Fruit fly (Drosophila melanogaster) whole organism, embryonic: Measurements from ENCODE around the gene p23.
A peak's percentile ranks its signal among the peaks of the same experiment; 100 is the strongest.

ENCODE experiments used
- Atf6 ChIP-seq: fragments of 200-800 bp; sonication (Bioruptor generic); IDR thresholded peaks from 2 replicates; pipeline ENCODE4 v1.3.6; 2022; ENCODE audit warnings: missing biosample characterization, missing genetic modification characterization
- B-H2 ChIP-seq: fragments of 200-800 bp; sonication (Bioruptor generic); optimal IDR thresholded peaks from 2 replicates; lab custom pipeline; 2018; ENCODE audit warnings: missing biosample characterization, mild to moderate bottlenecking, missing genetic modification characterization
- Bgb ChIP-seq: fragments of 200-800 bp; sonication (Bioruptor generic); IDR thresholded peaks from 2 replicates; pipeline ENCODE4 v1.3.6; 2022; ENCODE audit warnings: missing biosample characterization, missing genetic modification characterization; ENCODE audit not compliant: partially characterized antibody
- CG12219 ChIP-seq: fragments of 200-800 bp; sonication (Bioruptor generic); optimal IDR thresholded peaks from 3 replicates; lab custom pipeline; 2018; ENCODE audit warnings: missing biosample characterization, mild to moderate bottlenecking, missing genetic modification characterization
- CG16813 ChIP-seq: fragments of 200-800 bp; sonication (Bioruptor generic); IDR thresholded peaks from 3 replicates; pipeline ENCODE4 v1.3.6; 2022; ENCODE audit warnings: missing biosample characterization, missing genetic modification characterization; ENCODE audit not compliant: partially characterized antibody
- CG16815 ChIP-seq: fragments of 200-800 bp; sonication (Bioruptor generic); optimal IDR thresholded peaks from 3 replicates; lab custom pipeline; 2017; ENCODE audit warnings: missing biosample characterization, mild to moderate bottlenecking, missing genetic modification characterization
- CG17612 ChIP-seq: fragments of 200-800 bp; sonication (Bioruptor generic); IDR thresholded peaks from 2 replicates; pipeline ENCODE4 v1.3.6; 2022; ENCODE audit warnings: missing biosample characterization, missing genetic modification characterization
- CG1792 ChIP-seq: fragments of 200-800 bp; sonication (Bioruptor generic); optimal IDR thresholded peaks from 2 replicates; lab custom pipeline; 2016; ENCODE audit warnings: missing biosample characterization, missing genetic modification characterization
- CG2129 ChIP-seq: fragments of 200-800 bp; sonication (Bioruptor generic); IDR thresholded peaks from 2 replicates; pipeline ENCODE4 v1.3.6; 2022; ENCODE audit warnings: missing biosample characterization, missing genetic modification characterization; ENCODE audit not compliant: partially characterized antibody
- CG32772 ChIP-seq: fragments of 200-800 bp; sonication (Bioruptor generic); IDR thresholded peaks from 2 replicates; pipeline ENCODE4 v1.3.6; 2022; ENCODE audit warnings: missing biosample characterization, missing genetic modification characterization
- CG34422 ChIP-seq: fragments of 200-800 bp; sonication (Bioruptor generic); IDR thresholded peaks from 3 replicates; pipeline ENCODE4 v1.3.6; 2022; ENCODE audit warnings: missing biosample characterization, missing genetic modification characterization
- CG5245 ChIP-seq: fragments of 200-800 bp; sonication (Bioruptor generic); optimal IDR thresholded peaks from 3 replicates; lab custom pipeline; 2016; ENCODE audit warnings: missing biosample characterization, missing genetic modification characterization
- CG6175 ChIP-seq: fragments of 200-800 bp; sonication (Bioruptor generic); IDR thresholded peaks from 3 replicates; pipeline ENCODE4 v1.3.6; 2022; ENCODE audit warnings: missing biosample characterization, missing genetic modification characterization
- CG6813 ChIP-seq: fragments of 200-800 bp; sonication (Bioruptor generic); optimal IDR thresholded peaks from 2 replicates; lab custom pipeline; 2017; ENCODE audit warnings: missing biosample characterization, missing genetic modification characterization, mild to moderate bottlenecking, moderate library complexity, missing genetic modification reagents
- CG8089 ChIP-seq: fragments of 200-800 bp; sonication (Bioruptor generic); optimal IDR thresholded peaks from 3 replicates; lab custom pipeline; 2016; ENCODE audit warnings: missing biosample characterization, missing genetic modification characterization
- CG8388 ChIP-seq: fragments of 200-800 bp; sonication (Bioruptor generic); optimal IDR thresholded peaks from 2 replicates; lab custom pipeline; 2019; ENCODE audit warnings: missing biosample characterization, mild to moderate bottlenecking, missing genetic modification characterization, moderate library complexity
- CG9876 ChIP-seq: fragments of 200-800 bp; sonication (Bioruptor generic); optimal IDR thresholded peaks from 2 replicates; lab custom pipeline; 2016; ENCODE audit warnings: missing biosample characterization, missing genetic modification characterization
- Dad ChIP-seq: fragments of 200-800 bp; sonication (Bioruptor generic); optimal IDR thresholded peaks from 3 replicates; lab custom pipeline; 2016; ENCODE audit warnings: missing biosample characterization, missing genetic modification characterization
- Deaf1 ChIP-seq: fragments of 200-800 bp; optimal IDR thresholded peaks from 3 replicates; lab custom pipeline; 2019; ENCODE audit warnings: missing biosample characterization, mild to moderate bottlenecking, missing genetic modification characterization, moderate library complexity
- Drgx ChIP-seq: fragments of 200-800 bp; sonication (Bioruptor generic); IDR thresholded peaks from 2 replicates; pipeline ENCODE4 v1.3.6; 2022; ENCODE audit warnings: missing biosample characterization, missing genetic modification characterization
- Fer3 ChIP-seq: fragments of 200-800 bp; sonication (Bioruptor generic); optimal IDR thresholded peaks from 2 replicates; lab custom pipeline; 2018; ENCODE audit warnings: missing biosample characterization, mild to moderate bottlenecking, missing genetic modification characterization, moderate library complexity
- HLHmδ ChIP-seq: fragments of 200-800 bp; sonication (Bioruptor generic); optimal IDR thresholded peaks from 2 replicates; lab custom pipeline; 2018; ENCODE audit warnings: missing biosample characterization, mild to moderate bottlenecking, missing genetic modification characterization, moderate library complexity
- HmgD ChIP-seq: fragments of 200-800 bp; sonication (Bioruptor generic); optimal IDR thresholded peaks from 3 replicates; lab custom pipeline; 2016; ENCODE audit warnings: missing biosample characterization, missing genetic modification characterization
- Med ChIP-seq: fragments of 200-800 bp; sonication (Bioruptor generic); peaks from one replicate; lab custom pipeline; 2016; ENCODE audit warnings: missing biosample characterization, missing genetic modification characterization, mild to moderate bottlenecking, inconsistent platforms, moderate library complexity
- Meics ChIP-seq: fragments of 200-800 bp; sonication (Bioruptor generic); optimal IDR thresholded peaks from 2 replicates; lab custom pipeline; 2017; ENCODE audit warnings: missing biosample characterization, mild to moderate bottlenecking, missing genetic modification characterization
- Rfx ChIP-seq: fragments of 200-800 bp; sonication (Bioruptor generic); IDR thresholded peaks from 2 replicates; pipeline ENCODE4 v1.3.6; 2022; ENCODE audit warnings: missing biosample characterization, missing genetic modification characterization
- TFAM ChIP-seq: fragments of 200-800 bp; sonication (Bioruptor generic); optimal IDR thresholded peaks from 2 replicates; lab custom pipeline; 2017; ENCODE audit warnings: missing biosample characterization, missing genetic modification characterization, inconsistent platforms
- Taf1 ChIP-seq: fragments of 200-800 bp; sonication (Bioruptor generic); IDR thresholded peaks from 2 replicates; pipeline ENCODE4 v1.3.6; 2022; ENCODE audit warnings: missing biosample characterization, missing genetic modification characterization
- Trl ChIP-seq, 3 experiments: fragments of >200 bp in 2 of 3; fragments of 200-800 bp in 1 of 3; sonication (Bioruptor generic) in 1 of 3; optimal IDR thresholded peaks; 2 replicates in 1 of 3; 3 replicates in 2 of 3; lab custom pipeline; 2016 to 2017; ENCODE audit warnings: missing biosample characterization in 1 of 3, missing genetic modification characterization in 1 of 3
- ac ChIP-seq: fragments of 200-800 bp; sonication (Bioruptor generic); optimal IDR thresholded peaks from 3 replicates; lab custom pipeline; 2017; ENCODE audit warnings: missing biosample characterization, mild to moderate bottlenecking, missing genetic modification characterization
- al ChIP-seq: fragments of 200-800 bp; sonication (Bioruptor generic); IDR thresholded peaks from 2 replicates; pipeline ENCODE4 v1.3.6; 2022; ENCODE audit warnings: missing biosample characterization, missing genetic modification characterization
- ash1 ChIP-seq: fragments of 200-800 bp; sonication (Bioruptor generic); optimal IDR thresholded peaks from 2 replicates; lab custom pipeline; 2018; ENCODE audit warnings: missing biosample characterization, mild to moderate bottlenecking, missing genetic modification characterization
- bcd ChIP-seq: fragments of 200-800 bp; sonication (Bioruptor generic); optimal IDR thresholded peaks from 2 replicates; lab custom pipeline; 2017; ENCODE audit warnings: missing biosample characterization, mild to moderate bottlenecking, missing genetic modification characterization
- br ChIP-seq: fragments of >200 bp; optimal IDR thresholded peaks from 2 replicates; lab custom pipeline; 2017
- croc ChIP-seq: fragments of 200-800 bp; sonication (Bioruptor generic); conservative IDR thresholded peaks from 3 replicates; pipeline ENCODE4 v1.3.6; 2022; ENCODE audit warnings: missing biosample characterization, missing genetic modification characterization
- dpn ChIP-seq, 2 experiments: fragments of 200-800 bp; sonication (Bioruptor generic); optimal IDR thresholded peaks; 3 replicates each; lab custom pipeline; 2016; ENCODE audit warnings: missing biosample characterization in 2 of 2, missing genetic modification characterization in 2 of 2
- ems ChIP-seq: fragments of 200-800 bp; sonication (Bioruptor generic); optimal IDR thresholded peaks from 3 replicates; lab custom pipeline; 2016; ENCODE audit warnings: missing biosample characterization, missing genetic modification characterization
- ftz-f1 ChIP-seq: fragments of 200-800 bp; sonication (Bioruptor generic); optimal IDR thresholded peaks from 2 replicates; lab custom pipeline; 2016; ENCODE audit warnings: missing biosample characterization, missing genetic modification characterization
- gro ChIP-seq: fragments of 200-800 bp; sonication (Bioruptor generic); optimal IDR thresholded peaks from 2 replicates; lab custom pipeline; 2016; ENCODE audit warnings: missing biosample characterization, missing genetic modification characterization
- gsb ChIP-seq: fragments of 200-800 bp; sonication (Bioruptor generic); IDR thresholded peaks from 2 replicates; pipeline ENCODE4 v1.3.6; 2022; ENCODE audit warnings: missing biosample characterization, missing genetic modification characterization
- gt ChIP-seq: fragments of 200-800 bp; sonication (Bioruptor generic); IDR thresholded peaks from 2 replicates; pipeline ENCODE4 v1.3.6; 2022; ENCODE audit warnings: missing biosample characterization, missing genetic modification characterization
- inv ChIP-seq: fragments of 200-800 bp; sonication (Bioruptor generic); IDR thresholded peaks from 2 replicates; pipeline ENCODE4 v1.3.6; 2022; ENCODE audit warnings: missing biosample characterization, missing genetic modification characterization; ENCODE audit not compliant: partially characterized antibody
- kah ChIP-seq: fragments of 200-800 bp; sonication (Bioruptor generic); optimal IDR thresholded peaks from 2 replicates; lab custom pipeline; 2018; ENCODE audit warnings: missing biosample characterization, mild to moderate bottlenecking, missing genetic modification characterization
- klu ChIP-seq: fragments of 200-800 bp; sonication (Bioruptor generic); IDR thresholded peaks from 2 replicates; pipeline ENCODE4 v1.3.6; 2022; ENCODE audit warnings: missing biosample characterization, missing genetic modification characterization
- lola ChIP-seq, 3 experiments: fragments of >200 bp in 2 of 3; fragments of 200-800 bp in 1 of 3; sonication (Bioruptor generic) in 1 of 3; optimal IDR thresholded peaks; 2 replicates each; lab custom pipeline; 2017 to 2019; ENCODE audit warnings: missing biosample characterization in 3 of 3, missing genetic modification characterization in 3 of 3, mild to moderate bottlenecking in 1 of 3, moderate library complexity in 1 of 3
- pb ChIP-seq: fragments of 200-800 bp; sonication (Bioruptor generic); optimal IDR thresholded peaks from 3 replicates; lab custom pipeline; 2016; ENCODE audit warnings: missing biosample characterization, missing genetic modification characterization
- pnt ChIP-seq: fragments of 200-800 bp; sonication (Bioruptor generic); optimal IDR thresholded peaks from 3 replicates; lab custom pipeline; 2016; ENCODE audit warnings: missing biosample characterization, missing genetic modification characterization
- repo ChIP-seq: fragments of 200-800 bp; sonication (Bioruptor generic); optimal IDR thresholded peaks from 2 replicates; lab custom pipeline; 2016; ENCODE audit warnings: missing biosample characterization, missing genetic modification characterization
- row ChIP-seq: fragments of 200-800 bp; sonication (Bioruptor generic); IDR thresholded peaks from 3 replicates; pipeline ENCODE4 v1.3.6; 2022; ENCODE audit warnings: missing biosample characterization, missing genetic modification characterization
- schlank ChIP-seq: fragments of 200-800 bp; sonication (Bioruptor generic); optimal IDR thresholded peaks from 2 replicates; lab custom pipeline; 2018; ENCODE audit warnings: missing biosample characterization, mild to moderate bottlenecking, missing genetic modification characterization
- scrt ChIP-seq: fragments of 200-800 bp; sonication (Bioruptor generic); optimal IDR thresholded peaks from 2 replicates; lab custom pipeline; 2018; ENCODE audit warnings: missing biosample characterization, mild to moderate bottlenecking, missing genetic modification characterization, moderate library complexity
- vvl ChIP-seq: fragments of 200-800 bp; sonication (Bioruptor generic); IDR thresholded peaks from 2 replicates; pipeline ENCODE4 v1.3.6; 2022; ENCODE audit warnings: missing biosample characterization, missing genetic modification characterization

p23 gene

dm6 chr3R:9630633-9631095, 47.1 kb upstream of the p23 start, which contains the start of gene Calr (continued):
- TF ChIP-seq CG8388 (GFP tag; lab: Kevin White, UChicago) (peak; percentile 14), Dad (GFP tag; lab: Kevin White, UChicago) (peak; percentile 3), inv (GFP tag; lab: Robert Waterston, UW) (no peak), Drgx (GFP tag; lab: Robert Waterston, UW) (no peak), CG12219 (peak; percentile 39), CG6175 (no peak), Fer3 (tag; lab: Kevin White, UChicago) (peak; percentile 12), HLHmδ (GFP tag; lab: Kevin White, UChicago) (peak; percentile 63), Taf1 (no peak), pb (no peak), Trl (optimal IDR thresholded peaks at IDR 0.05; lab: Kevin White, UChicago) (no peak), Trl (GFP tag; optimal IDR thresholded peaks at IDR 0.05; lab: Kevin White, UChicago) (no peak), ac (GFP tag; lab: Kevin White, UChicago) (no peak), CG16815 (GFP tag; lab: Kevin White, UChicago) (no peak), lola (GFP tag; optimal IDR thresholded peaks at IDR 0.05; lab: Kevin White, UChicago) (no peak), klu (GFP tag; lab: Robert Waterston, UW) (no peak), bcd (GFP tag; lab: Kevin White, UChicago) (peak; percentile 36), Bgb (GFP tag; lab: Robert Waterston, UW) (no peak), Med (GFP tag; lab: Kevin White, UChicago) (peak; percentile 95), CG8089 (no peak), TFAM (GFP tag; lab: Kevin White, UChicago) (no peak), Rfx (no peak), row (no peak), repo (GFP tag; lab: Kevin White, UChicago) (peak; percentile 25), gt (GFP tag; lab: Robert Waterston, UW) (no peak), al (GFP tag; lab: Robert Waterston, UW) (no peak), CG32772 (GFP tag; lab: Robert Waterston, UW) (no peak), dpn (GFP tag; optimal IDR thresholded peaks at IDR 0.05; lab: Kevin White, UChicago) (peak; percentile 23 to 25), CG17612 (no peak), CG5245 (GFP tag; lab: Kevin White, UChicago) (no peak), CG6813 (GFP tag; lab: Kevin White, UChicago) (peak; percentile 10), gsb (no peak), br (lab: Kevin White, UChicago) (no peak), Atf6 (GFP tag; lab: Robert Waterston, UW) (no peak), croc (GFP tag; lab: Robert Waterston, UW) (no peak), gro (peak; percentile 53), B-H2 (peak; percentile 79), pnt (GFP tag; lab: Kevin White, UChicago) (no peak), scrt (GFP tag; lab: Kevin White, UChicago) (peak; percentile 49), Deaf1 (tag; lab: Kevin White, UChicago) (peak; percentile 83), ems (GFP tag; lab: Kevin White, UChicago) (peak; percentile 0), kah (peak; percentile 68), HmgD (GFP tag; lab: Kevin White, UChicago) (peak; percentile 63), CG34422 (GFP tag; lab: Robert Waterston, UW) (no peak), ftz-f1 (GFP tag; lab: Kevin White, UChicago) (peak; percentile 44), Meics (GFP tag; lab: Kevin White, UChicago) (peak; percentile 31), CG1792 (GFP tag; lab: Kevin White, UChicago) (peak; percentile 7), CG2129 (GFP tag; lab: Robert Waterston, UW) (no peak), CG9876 (GFP tag; lab: Kevin White, UChicago) (no peak), ash1 (GFP tag; lab: Kevin White, UChicago) (peak; percentile 7), CG16813 (no peak), vvl (GFP tag; lab: Robert Waterston, UW) (no peak), schlank (tag; lab: Kevin White, UChicago) (peak; percentile 7)
